Worm (Caenorhabditis elegans) whole organism, late embryonic: ENCODE results near the gene B0336.13.

Source experiments
- T23F11.4 ChIP-seq: fragments of 200-800 bp; sonication (Bioruptor generic); optimal IDR thresholded peaks from 2 replicates; lab custom pipeline; 2018; ENCODE audit warnings: mild to moderate bottlenecking, missing genetic modification characterization, missing compliant biosample characterization
- ahr-1 ChIP-seq: sonication (generic microtip); optimal IDR thresholded peaks from 2 replicates; lab custom pipeline; 2016; ENCODE audit warnings: missing genetic modification characterization, missing compliant biosample characterization
- ama-1 ChIP-seq: fragments of 150-350 bp; optimal IDR thresholded peaks from 2 replicates; lab custom pipeline; 2014
- ceh-30 ChIP-seq: fragments of 150-350 bp; optimal IDR thresholded peaks from 2 replicates; lab custom pipeline; 2014; ENCODE audit warnings: missing biosample characterization, missing genetic modification characterization
- ceh-6 ChIP-seq: fragments of 200-800 bp; sonication (Bioruptor generic); optimal IDR thresholded peaks from 2 replicates; lab custom pipeline; 2018; ENCODE audit warnings: mild to moderate bottlenecking, missing genetic modification characterization, missing compliant biosample characterization
- madf-2 ChIP-seq: sonication (generic microtip); optimal IDR thresholded peaks from 2 replicates; lab custom pipeline; 2017; ENCODE audit warnings: missing genetic modification characterization, missing compliant biosample characterization
- nfya-1 ChIP-seq: sonication (generic microtip); optimal IDR thresholded peaks from 2 replicates; lab custom pipeline; 2017; ENCODE audit warnings: missing genetic modification characterization, mild to moderate bottlenecking, missing compliant biosample characterization, antibody characterized with exemption, moderate library complexity
- nhr-11 ChIP-seq: fragments of 150-350 bp; optimal IDR thresholded peaks from 2 replicates; lab custom pipeline; 2014; ENCODE audit warnings: missing biosample characterization, missing genetic modification characterization
- rnt-1 ChIP-seq: sonication (generic microtip); optimal IDR thresholded peaks from 2 replicates; lab custom pipeline; 2016; ENCODE audit warnings: missing genetic modification characterization, missing compliant biosample characterization
- tbx-7 ChIP-seq: sonication (generic microtip); optimal IDR thresholded peaks from 2 replicates; lab custom pipeline; 2016; ENCODE audit warnings: missing genotype, missing genetic modification characterization, missing compliant biosample characterization
- unc-42 ChIP-seq: sonication (generic microtip); optimal IDR thresholded peaks from 2 replicates; lab custom pipeline; 2016; ENCODE audit warnings: missing genotype, missing genetic modification characterization, missing compliant biosample characterization

DNA sequence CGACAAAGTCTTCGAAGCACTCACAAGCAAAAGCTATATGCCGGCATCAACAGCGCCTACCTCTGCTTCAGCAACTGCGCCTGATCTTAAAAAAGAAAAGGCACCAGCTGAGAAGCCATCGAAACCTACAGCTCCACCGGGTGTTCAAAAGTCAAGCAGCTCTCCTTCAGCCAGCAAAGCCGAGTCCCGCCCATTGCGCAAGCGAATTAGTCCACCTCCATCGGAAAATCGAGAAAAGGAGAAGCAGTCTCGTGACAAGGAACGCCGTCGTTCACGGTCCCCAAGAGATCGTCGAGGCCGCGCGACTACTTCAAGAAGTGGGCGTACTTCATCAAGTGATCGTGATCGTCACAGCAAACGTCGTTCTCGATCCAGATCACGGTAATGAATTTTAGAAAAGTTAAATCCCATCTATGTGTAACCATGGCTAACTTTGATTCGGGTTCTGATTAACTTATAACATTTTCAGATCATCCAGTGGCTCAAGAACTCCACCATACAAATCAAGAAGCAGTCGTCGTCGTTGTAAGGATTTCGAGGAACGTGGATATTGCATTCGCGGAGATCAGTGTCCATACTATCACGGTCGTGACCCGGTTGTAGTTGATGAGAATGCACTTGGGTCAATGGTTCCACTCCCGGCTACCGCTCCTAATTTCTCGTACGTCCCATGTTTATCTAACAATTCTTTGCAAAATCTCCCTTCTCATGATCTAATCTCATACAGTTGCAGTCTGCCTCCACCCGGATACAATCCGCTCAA is 18.2 kb downstream of the B0336.13 start:
- TF ChIP-seq ceh-6 (GFP tag; lab: Kevin White, UChicago): no peak
- no peak for TF ChIP-seq ceh-30
- TF ChIP-seq T23F11.4 (GFP tag; lab: Kevin White, UChicago): no peak
- no peak for TF ChIP-seq tbx-7
- no peak for TF ChIP-seq nfya-1 (tag; lab: Kevin White, UChicago)
- TF ChIP-seq madf-2 (tag; lab: Kevin White, UChicago): no peak
- no peak for TF ChIP-seq rnt-1 (tag; lab: Kevin White, UChicago)
- TF ChIP-seq ahr-1: no peak
- TF ChIP-seq unc-42: no peak
- no peak for TF ChIP-seq ama-1 (lab: Kevin White, UChicago)
- TF ChIP-seq nhr-11: no peak
